Worm (Caenorhabditis elegans) whole organism, L3 larva: ENCODE data around the gene mel-11.

ENCODE experiments used
- aly-2 ChIP-seq: fragments of 150-350 bp; optimal IDR thresholded peaks from 2 replicates; lab custom pipeline; 2014; ENCODE audit warnings: missing biosample characterization, missing genetic modification characterization
- ceh-16 ChIP-seq: sonication (generic microtip); optimal IDR thresholded peaks from 2 replicates; lab custom pipeline; 2017; ENCODE audit warnings: missing biosample characterization, missing genetic modification characterization
- ceh-82 ChIP-seq: fragments of 150-350 bp; optimal IDR thresholded peaks from 2 replicates; lab custom pipeline; 2014; ENCODE audit warnings: missing biosample characterization, missing genetic modification characterization
- ceh-9 ChIP-seq: sonication (generic microtip); optimal IDR thresholded peaks from 2 replicates; lab custom pipeline; 2018; ENCODE audit warnings: missing biosample characterization, missing genetic modification characterization
- daf-12 ChIP-seq: fragments of 150-350 bp; optimal IDR thresholded peaks from 2 replicates; lab custom pipeline; 2014; ENCODE audit warnings: missing biosample characterization, missing genetic modification reagents, missing genetic modification characterization
- egl-5 ChIP-seq: fragments of 150-350 bp; optimal IDR thresholded peaks from 2 replicates; lab custom pipeline; 2017; ENCODE audit warnings: missing biosample characterization, missing genetic modification reagents, missing genetic modification characterization, inconsistent platforms
- elt-1 ChIP-seq: fragments of 150-350 bp; optimal IDR thresholded peaks from 2 replicates; lab custom pipeline; 2014; ENCODE audit warnings: missing biosample characterization, missing genetic modification characterization
- elt-2 ChIP-seq: sonication (generic microtip); optimal IDR thresholded peaks from 2 replicates; lab custom pipeline; 2016; ENCODE audit warnings: missing genetic modification reagents, mild to moderate bottlenecking, missing genetic modification characterization, missing compliant biosample characterization
- fkh-10 ChIP-seq: sonication (generic microtip); optimal IDR thresholded peaks from 2 replicates; lab custom pipeline; 2017; ENCODE audit warnings: missing biosample characterization, missing genetic modification reagents, missing genetic modification characterization
- fkh-2 ChIP-seq: fragments of 150-350 bp; optimal IDR thresholded peaks from 2 replicates; lab custom pipeline; 2014; ENCODE audit warnings: missing biosample characterization, missing genetic modification reagents, missing genetic modification characterization
- fos-1 ChIP-seq: fragments of 150-350 bp; optimal IDR thresholded peaks from 2 replicates; lab custom pipeline; 2014; ENCODE audit warnings: missing biosample characterization, missing genetic modification characterization
- hmg-11 ChIP-seq: sonication (generic microtip); optimal IDR thresholded peaks from 2 replicates; lab custom pipeline; 2016; ENCODE audit warnings: missing genetic modification characterization, missing compliant biosample characterization
- jun-1 ChIP-seq: fragments of 150-350 bp; optimal IDR thresholded peaks from 2 replicates; lab custom pipeline; 2014; ENCODE audit warnings: missing biosample characterization, missing genetic modification reagents, missing genetic modification characterization
- lin-15B ChIP-seq: fragments of 150-350 bp; optimal IDR thresholded peaks from 2 replicates; lab custom pipeline; 2014; ENCODE audit warnings: missing biosample characterization, missing genetic modification characterization
- lin-39 ChIP-seq: fragments of 150-350 bp; optimal IDR thresholded peaks from 2 replicates; lab custom pipeline; 2018; ENCODE audit warnings: missing biosample characterization, missing genetic modification reagents, missing genetic modification characterization
- mdl-1 ChIP-seq: fragments of 150-350 bp; optimal IDR thresholded peaks from 2 replicates; lab custom pipeline; 2014; ENCODE audit warnings: missing biosample characterization, missing genetic modification characterization
- mml-1 ChIP-seq: fragments of 150-350 bp; sonication (generic microtip); optimal IDR thresholded peaks from 3 replicates; lab custom pipeline; 2014; ENCODE audit warnings: missing biosample characterization, missing genetic modification characterization
- nfya-1 ChIP-seq: sonication (generic microtip); optimal IDR thresholded peaks from 2 replicates; lab custom pipeline; 2017; ENCODE audit warnings: missing genetic modification characterization, mild to moderate bottlenecking, missing compliant biosample characterization, antibody characterized with exemption, moderate library complexity; ENCODE audit not compliant: insufficient read depth
- nhr-11 ChIP-seq: fragments of 150-350 bp; optimal IDR thresholded peaks from 2 replicates; lab custom pipeline; 2014; ENCODE audit warnings: missing biosample characterization, missing genetic modification characterization
- nhr-12 ChIP-seq: fragments of 150-350 bp; optimal IDR thresholded peaks from 2 replicates; lab custom pipeline; 2014; ENCODE audit warnings: missing biosample characterization, missing genetic modification characterization
- nhr-23 ChIP-seq: fragments of 150-350 bp; optimal IDR thresholded peaks from 2 replicates; lab custom pipeline; 2014; ENCODE audit warnings: missing biosample characterization, missing genetic modification reagents, missing genetic modification characterization
- nhr-25 ChIP-seq: sonication (generic microtip); optimal IDR thresholded peaks from 2 replicates; lab custom pipeline; 2017; ENCODE audit warnings: missing biosample characterization, missing genetic modification characterization
- nhr-28 ChIP-seq: fragments of 150-350 bp; optimal IDR thresholded peaks from 2 replicates; lab custom pipeline; 2014; ENCODE audit warnings: missing biosample characterization, missing genetic modification characterization
- nhr-43 ChIP-seq: sonication (generic microtip); optimal IDR thresholded peaks from 2 replicates; lab custom pipeline; 2016; ENCODE audit warnings: mild to moderate bottlenecking, missing genetic modification characterization, missing compliant biosample characterization; ENCODE audit not compliant: poor library complexity, severe bottlenecking
- nhr-67 ChIP-seq: fragments of 150-350 bp; optimal IDR thresholded peaks from 2 replicates; lab custom pipeline; 2014; ENCODE audit warnings: missing biosample characterization, missing genetic modification characterization
- nhr-77 ChIP-seq: fragments of 150-350 bp; optimal IDR thresholded peaks from 2 replicates; lab custom pipeline; 2014; ENCODE audit warnings: missing biosample characterization, missing genetic modification characterization
- pha-4 ChIP-seq: fragments of 150-350 bp; optimal IDR thresholded peaks from 2 replicates; lab custom pipeline; 2014; ENCODE audit warnings: missing biosample characterization, missing genetic modification reagents, missing genetic modification characterization
- pqm-1 ChIP-seq: fragments of 150-350 bp; optimal IDR thresholded peaks from 2 replicates; lab custom pipeline; 2017; ENCODE audit warnings: missing biosample characterization, missing genetic modification characterization, inconsistent platforms
- sea-2 ChIP-seq: fragments of 150-350 bp; sonication (generic microtip); optimal IDR thresholded peaks from 4 replicates; lab custom pipeline; 2014; ENCODE audit warnings: missing biosample characterization, missing genetic modification reagents, missing genetic modification characterization
- skn-1 ChIP-seq: fragments of 150-350 bp; optimal IDR thresholded peaks from 2 replicates; lab custom pipeline; 2014; ENCODE audit warnings: missing biosample characterization, missing genetic modification characterization
- tbx-2 ChIP-seq: sonication (generic microtip); optimal IDR thresholded peaks from 2 replicates; lab custom pipeline; 2016; ENCODE audit warnings: mild to moderate bottlenecking, missing genetic modification characterization, missing compliant biosample characterization
- unc-39 ChIP-seq: sonication (generic microtip); optimal IDR thresholded peaks from 4 replicates; lab custom pipeline; 2017; ENCODE audit warnings: missing biosample characterization, missing genetic modification characterization
- unc-62 ChIP-seq: fragments of 150-350 bp; sonication (generic microtip); optimal IDR thresholded peaks from 4 replicates; lab custom pipeline; 2014; ENCODE audit warnings: missing biosample characterization, missing genetic modification reagents, missing genetic modification characterization
- ztf-11 ChIP-seq: fragments of 150-350 bp; optimal IDR thresholded peaks from 2 replicates; lab custom pipeline; 2014; ENCODE audit warnings: missing biosample characterization, missing genetic modification characterization

Gene mel-11

DNA sequence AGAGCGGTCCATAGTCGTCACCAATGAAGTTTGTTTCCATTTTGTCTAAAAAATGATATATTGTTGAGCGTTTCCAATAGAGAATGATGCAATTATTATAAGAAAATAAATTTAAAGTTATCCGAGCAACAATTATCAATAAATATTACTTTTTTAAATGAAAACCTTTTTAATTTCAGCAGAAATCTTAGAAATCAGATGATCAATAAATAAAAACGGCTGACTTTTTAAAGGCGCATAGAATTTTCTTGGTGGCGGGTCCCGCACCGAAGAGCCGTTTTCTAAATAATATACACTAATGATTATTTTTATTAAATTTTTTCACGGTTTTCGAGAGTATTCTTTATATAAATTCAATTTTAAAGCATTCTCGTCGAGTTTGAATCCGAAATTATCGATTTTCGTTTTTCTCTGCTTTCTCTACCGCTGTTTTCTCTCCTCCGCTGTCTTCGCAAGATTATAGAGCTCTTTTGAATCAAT lies 35.4 kb upstream of the mel-11 start, which contains the start of gene rab-39 (continued):
- no peak for TF ChIP-seq unc-39 (tag; lab: Kevin White, UChicago)
- no peak for TF ChIP-seq mml-1 (tag; lab: Kevin White, UChicago)
- no peak for TF ChIP-seq tbx-2 (tag; lab: Kevin White, UChicago)
- TF ChIP-seq ceh-16 (tag; lab: Kevin White, UChicago) = no peak
- peak; percentile 31 for TF ChIP-seq lin-15B
- TF ChIP-seq aly-2 (tag; lab: Kevin White, UChicago) = no peak
- no peak for TF ChIP-seq nhr-25
- TF ChIP-seq nfya-1 (tag; lab: Kevin White, UChicago) = peak; percentile 54
- peak; percentile 2 for TF ChIP-seq elt-2 (tag; lab: Kevin White, UChicago)
- TF ChIP-seq, all 47 proteins: peak for 8

ce11 chrII:9323660-9324059 lies 34.7 kb upstream of the mel-11 start, which contains the start of gene egli-1:
Gene egli-1 (plus strand): TSS chrII:9323960.
- no peak for TF ChIP-seq aly-2 (tag; lab: Kevin White, UChicago)
- TF ChIP-seq unc-62 (GFP tag; lab: Kevin White, UChicago) = no peak
- TF ChIP-seq fkh-10 = no peak
- TF ChIP-seq nhr-67 (tag; lab: Kevin White, UChicago) = no peak
- TF ChIP-seq tbx-2 (tag; lab: Kevin White, UChicago) = no peak
- no peak for TF ChIP-seq nhr-77
- TF ChIP-seq fkh-2 (tag; lab: Kevin White, UChicago) = no peak
- TF ChIP-seq ztf-11 (tag; lab: Kevin White, UChicago) = no peak
- TF ChIP-seq ceh-9 = no peak
- TF ChIP-seq unc-39 (tag; lab: Kevin White, UChicago) = no peak
- TF ChIP-seq, all 47 proteins: peak for 0

DNA sequence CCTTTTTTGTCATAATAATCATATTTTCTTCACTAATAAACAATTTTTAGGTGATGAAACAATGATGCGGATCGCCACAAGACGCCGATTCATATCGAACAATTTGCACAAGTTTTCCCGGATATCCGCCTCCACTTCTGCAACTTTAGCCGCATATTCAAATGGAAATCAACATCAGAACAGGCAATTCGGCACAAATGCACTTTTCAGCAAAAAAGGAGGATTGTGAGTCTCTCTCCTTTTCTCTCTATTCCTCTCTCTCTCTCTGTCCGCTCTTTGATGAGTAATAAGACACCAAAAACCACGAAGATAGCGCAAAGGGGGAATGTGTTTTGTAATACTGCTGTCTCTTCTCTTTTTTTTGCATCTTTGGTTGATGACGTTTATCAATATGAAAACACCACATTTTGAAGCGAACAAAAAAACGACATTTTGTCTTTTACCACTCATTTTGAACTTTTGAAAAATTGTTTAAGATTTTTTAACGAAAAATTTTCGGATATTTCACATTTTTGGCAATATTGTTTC lies 33.4 kb upstream of the mel-11 start, which contains the start of gene eat-3:
Gene eat-3 (plus strand): TSS at position 51 of the 528 bp plus-strand sequence.
- peak; percentile 16 for TF ChIP-seq hmg-11 (tag; lab: Kevin White, UChicago)
- TF ChIP-seq unc-62 (GFP tag; lab: Kevin White, UChicago) = peak; percentile 36
- TF ChIP-seq egl-5 (tag; lab: Kevin White, UChicago) = peak; percentile 29
- no peak for TF ChIP-seq nhr-12
- TF ChIP-seq pha-4 (tag; lab: Kevin White, UChicago) = peak; percentile 20
- no peak for TF ChIP-seq fkh-2 (tag; lab: Kevin White, UChicago)
- TF ChIP-seq lin-39 (tag; lab: Kevin White, UChicago) = peak; percentile 29
- TF ChIP-seq nfya-1 (tag; lab: Kevin White, UChicago) = peak; percentile 49

DNA sequence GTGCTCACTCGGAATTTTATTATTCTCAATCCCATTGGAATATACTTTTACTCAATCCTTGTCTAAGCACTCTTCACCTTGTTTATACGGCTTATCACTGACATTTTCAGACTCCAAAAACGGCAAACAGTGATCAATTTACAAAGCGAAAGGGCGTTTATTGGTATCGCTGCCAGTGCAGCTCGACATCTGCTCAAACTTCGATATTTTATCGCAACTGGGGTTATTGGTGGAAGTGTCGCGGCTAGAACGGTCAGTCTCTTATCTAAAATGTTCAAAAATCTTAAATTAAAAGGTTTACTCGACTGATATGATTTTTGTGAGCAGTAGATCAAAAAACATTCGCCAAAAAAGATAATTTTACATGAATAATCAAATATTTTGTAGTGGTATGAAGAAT lies 32.8 kb upstream of the mel-11 start:
- no peak for TF ChIP-seq ceh-16 (tag; lab: Kevin White, UChicago)
- TF ChIP-seq pqm-1 (tag; lab: Kevin White, UChicago) = peak; percentile 76
- TF ChIP-seq elt-2 (tag; lab: Kevin White, UChicago) = peak; percentile 81
- TF ChIP-seq jun-1 = peak; percentile 25

DNA sequence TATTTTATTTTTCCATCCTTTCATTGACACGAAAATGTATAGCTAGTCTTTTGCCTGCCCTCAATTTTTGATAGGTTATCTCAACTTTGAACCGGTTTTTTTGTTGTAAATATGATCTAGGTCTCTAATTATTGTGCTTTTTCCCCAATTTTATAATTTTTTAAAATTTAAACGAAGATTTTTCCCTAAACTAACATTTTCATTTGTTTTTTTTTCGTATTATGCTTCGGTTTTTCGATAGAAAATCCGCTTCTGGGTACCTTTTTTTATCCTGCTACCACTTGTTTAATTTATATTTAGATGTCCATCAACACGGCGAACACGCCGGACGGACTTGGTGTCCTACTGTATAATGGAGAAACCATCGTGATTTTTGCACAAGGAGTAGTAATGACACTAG lies 28.9 kb upstream of the mel-11 start, which contains the start of gene wbp-2:
Gene wbp-2 (plus strand): TSS at position 301 of the 400 bp plus-strand sequence.
- TF ChIP-seq nhr-11 (tag; lab: Kevin White, UChicago) (no peak), ztf-11 (tag; lab: Kevin White, UChicago) (no peak), elt-1 (tag; lab: Kevin White, UChicago) (no peak), ceh-16 (tag; lab: Kevin White, UChicago) (no peak), mdl-1 (tag; lab: Kevin White, UChicago) (no peak), nhr-28 (tag; lab: Kevin White, UChicago) (no peak), sea-2 (no peak), nhr-67 (tag; lab: Kevin White, UChicago) (no peak), aly-2 (tag; lab: Kevin White, UChicago) (no peak), egl-5 (tag; lab: Kevin White, UChicago) (no peak), unc-39 (tag; lab: Kevin White, UChicago) (no peak), nhr-43 (tag; lab: Kevin White, UChicago) (no peak), pha-4 (tag; lab: Kevin White, UChicago) (no peak), ceh-82 (no peak), nhr-23 (tag; lab: Kevin White, UChicago) (no peak), daf-12 (tag; lab: Kevin White, UChicago) (no peak), fos-1 (tag; lab: Kevin White, UChicago) (no peak), ceh-9 (no peak), skn-1 (tag; lab: Kevin White, UChicago) (no peak)
